Fruit fly (Drosophila melanogaster): ENCODE results near the gene eRF3.

The eRF3 gene

dm6 chr2L:12487311-12487710, 53.1 kb downstream of the eRF3 start (continued):
- no peak for TF ChIP-seq CG11560 (tag; IDR thresholded peaks at IDR 0.05)
- TF ChIP-seq CG1024 (GFP tag; IDR thresholded peaks at IDR 0.05), result no peak
- no peak for TF ChIP-seq CG1792 (GFP tag; optimal IDR thresholded peaks at IDR 0.05)
- peak; percentile 64 for TF ChIP-seq CG15601 (tag; optimal IDR thresholded peaks at IDR 0.05)
- TF ChIP-seq dysf (GFP tag; IDR thresholded peaks at IDR 0.05), result no peak
- TF ChIP-seq CG18011 (GFP tag; optimal IDR thresholded peaks at IDR 0.05), result no peak
- no peak for TF ChIP-seq sna (GFP tag; IDR thresholded peaks at IDR 0.05; ENCODE audit: partially characterized antibody)
- peak; percentile 68 for TF ChIP-seq nau (GFP tag; optimal IDR thresholded peaks at IDR 0.05)
- no peak for TF ChIP-seq CG6791 (GFP tag; IDR thresholded peaks at IDR 0.05; ENCODE audit: partially characterized antibody)
- TF ChIP-seq pfk (GFP tag; optimal IDR thresholded peaks at IDR 0.05), result peak; percentile 6
- TF ChIP-seq bigmax (GFP tag; optimal IDR thresholded peaks at IDR 0.05), result no peak
- TF ChIP-seq Pdp1 (GFP tag; optimal IDR thresholded peaks at IDR 0.05), result peak in 1 of 2 experiments; percentile 3
- peak; percentile 45 for TF ChIP-seq CG6254 (GFP tag; optimal IDR thresholded peaks at IDR 0.05)
- no peak for TF ChIP-seq Ptx1 (GFP tag; IDR thresholded peaks at IDR 0.05)
- no peak for TF ChIP-seq pho (GFP tag; optimal IDR thresholded peaks at IDR 0.05)
- TF ChIP-seq lmd (GFP tag; IDR thresholded peaks at IDR 0.05), result no peak
- TF ChIP-seq kni (GFP tag; optimal IDR thresholded peaks at IDR 0.05), result peak; percentile 65
- TF ChIP-seq sc (optimal IDR thresholded peaks at IDR 0.05), result no peak
- peak; percentile 5 for TF ChIP-seq sc (GFP tag; optimal IDR thresholded peaks at IDR 0.05)
- peak; percentile 50 for TF ChIP-seq CG12769 (tag; optimal IDR thresholded peaks at IDR 0.05)
- TF ChIP-seq HLH3B (GFP tag; IDR thresholded peaks at IDR 0.05), result peak; percentile 38; the same call in 1 of the 2 replicates
- no peak for TF ChIP-seq Dek (tag; optimal IDR thresholded peaks at IDR 0.05)
- no peak for TF ChIP-seq dm (GFP tag; optimal IDR thresholded peaks at IDR 0.05)
- TF ChIP-seq cwo (GFP tag; optimal IDR thresholded peaks at IDR 0.05), result no peak
- peak; percentile 17 for TF ChIP-seq Atf3 (GFP tag; optimal IDR thresholded peaks at IDR 0.05)
- no peak for TF ChIP-seq pum (GFP tag; optimal IDR thresholded peaks at IDR 0.05)
- no peak for TF ChIP-seq nmo (GFP tag; optimal IDR thresholded peaks at IDR 0.05)
- peak; percentile 46 for TF ChIP-seq dmrt99B (tag; optimal IDR thresholded peaks at IDR 0.05)
- TF ChIP-seq corto (GFP tag; optimal IDR thresholded peaks at IDR 0.05), result no peak
- TF ChIP-seq Kr (GFP tag; optimal IDR thresholded peaks at IDR 0.05), result peak; percentile 9
- TF ChIP-seq hbn (GFP tag; IDR thresholded peaks at IDR 0.05; ENCODE audit: partially characterized antibody), result no peak
- TF ChIP-seq tin (GFP tag; optimal IDR thresholded peaks at IDR 0.05), result no peak
- peak; percentile 28; the same call in 1 of the 3 replicates for TF ChIP-seq CG17361 (GFP tag; IDR thresholded peaks at IDR 0.05)
- no peak for TF ChIP-seq eve (GFP tag; optimal IDR thresholded peaks at IDR 0.05)
- TF ChIP-seq Dfd (GFP tag; optimal IDR thresholded peaks at IDR 0.05), result no peak
- no peak for TF ChIP-seq gt (GFP tag; IDR thresholded peaks at IDR 0.05)
- TF ChIP-seq Sox100B (GFP tag; optimal IDR thresholded peaks at IDR 0.05), result peak; percentile 62
- TF ChIP-seq Adf1 (GFP tag; IDR thresholded peaks at IDR 0.05), result no peak
- TF ChIP-seq CG1832 (GFP tag; optimal IDR thresholded peaks at IDR 0.05), result no peak
- TF ChIP-seq CG9797 (GFP tag; optimal IDR thresholded peaks at IDR 0.05), result no peak
- TF ChIP-seq CG17359 (tag; optimal IDR thresholded peaks at IDR 0.05), result peak; percentile 12
- TF ChIP-seq lab (GFP tag; optimal IDR thresholded peaks at IDR 0.05), result peak; percentile 6
- no peak for TF ChIP-seq NFAT (GFP tag; IDR thresholded peaks at IDR 0.05)
- TF ChIP-seq CG3281 (GFP tag; optimal IDR thresholded peaks at IDR 0.05), result peak; percentile 15
- no peak for TF ChIP-seq CG12155 (GFP tag; optimal IDR thresholded peaks at IDR 0.05)
- peak; percentile 36 for TF ChIP-seq unpg (GFP tag; optimal IDR thresholded peaks at IDR 0.05)
- TF ChIP-seq Doc2 (GFP tag; IDR thresholded peaks at IDR 0.05), result no peak
- TF ChIP-seq Nf-YC (tag; optimal IDR thresholded peaks at IDR 0.05), result no peak
- TF ChIP-seq CG3407 (GFP tag; optimal IDR thresholded peaks at IDR 0.05), result peak; percentile 37
- TF ChIP-seq btn (GFP tag; optimal IDR thresholded peaks at IDR 0.05), result no peak
- no peak for TF ChIP-seq croc (GFP tag; conservative IDR thresholded peaks at IDR 0.05)

All from whole organism, embryonic.